Fruit fly (Drosophila melanogaster): ENCODE measurements around the gene CG12155.

CG12155 gene

DNA sequence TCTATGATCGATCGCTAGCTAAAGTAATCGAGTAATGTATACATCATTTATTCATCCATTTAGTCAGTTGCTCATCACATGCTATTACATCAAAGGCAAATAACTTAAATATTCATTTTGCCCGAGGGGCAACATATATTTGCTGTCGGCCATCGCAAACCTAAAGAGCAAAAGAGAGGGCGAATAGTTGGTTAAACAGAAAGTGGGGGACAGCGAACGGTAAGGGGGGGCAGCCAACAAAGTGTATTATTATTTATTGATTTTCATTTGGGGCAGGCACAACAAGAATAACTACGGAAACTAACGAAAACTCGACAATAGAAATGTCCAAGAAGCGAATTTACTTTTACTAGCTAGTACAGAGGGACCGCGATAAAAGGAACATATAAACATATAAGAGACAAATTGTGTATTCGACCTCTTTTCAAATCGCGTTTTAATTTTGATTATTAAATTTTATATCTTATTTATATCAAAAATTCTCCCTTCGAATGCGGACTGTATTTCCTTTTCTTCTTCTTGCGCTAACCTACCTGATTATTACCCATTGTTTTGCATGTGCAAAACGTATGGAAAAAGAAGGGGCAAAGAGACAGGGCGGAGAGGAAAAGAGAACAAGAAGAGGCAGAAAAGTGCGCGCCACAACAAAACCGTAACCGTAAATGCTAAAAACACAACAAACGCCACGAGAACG lies 37.2 kb upstream of the CG12155 start:
- TF ChIP-seq bab1 (GFP tag; optimal IDR thresholded peaks at IDR 0.05) (peak; percentile 91), CG7045 (GFP tag; optimal IDR thresholded peaks at IDR 0.05) (peak; percentile 27), toe (GFP tag; optimal IDR thresholded peaks at IDR 0.05) (no peak), Crg-1 (GFP tag; optimal IDR thresholded peaks at IDR 0.05) (peak; percentile 77), CG12768 (GFP tag; optimal IDR thresholded peaks at IDR 0.05) (peak; percentile 29), CG14711 (tag; optimal IDR thresholded peaks at IDR 0.05) (peak; percentile 78), cnc (optimal IDR thresholded peaks at IDR 0.05) (no peak), CG1620 (GFP tag; optimal IDR thresholded peaks at IDR 0.05) (peak; percentile 34), tj (GFP tag; optimal IDR thresholded peaks at IDR 0.05) (no peak), cic (GFP tag; optimal IDR thresholded peaks at IDR 0.05) (peak; percentile 47), Mnt (GFP tag; optimal IDR thresholded peaks at IDR 0.05) (peak; percentile 67), ovo (GFP tag; optimal IDR thresholded peaks at IDR 0.05) (no peak), Hr96 (GFP tag; optimal IDR thresholded peaks at IDR 0.05) (no peak), CG33017 (tag; optimal IDR thresholded peaks at IDR 0.05) (no peak), kay (GFP tag; ENCODE audit: borderline replicate concordance) (no peak), CG7101 (tag; optimal IDR thresholded peaks at IDR 0.05) (peak; percentile 81), pad (GFP tag; optimal IDR thresholded peaks at IDR 0.05) (peak; percentile 58), Clk (GFP tag; optimal IDR thresholded peaks at IDR 0.05) (no peak), CG11617 (GFP tag; optimal IDR thresholded peaks at IDR 0.05) (no peak), CG5204 (GFP tag; optimal IDR thresholded peaks at IDR 0.05) (no peak)

DNA sequence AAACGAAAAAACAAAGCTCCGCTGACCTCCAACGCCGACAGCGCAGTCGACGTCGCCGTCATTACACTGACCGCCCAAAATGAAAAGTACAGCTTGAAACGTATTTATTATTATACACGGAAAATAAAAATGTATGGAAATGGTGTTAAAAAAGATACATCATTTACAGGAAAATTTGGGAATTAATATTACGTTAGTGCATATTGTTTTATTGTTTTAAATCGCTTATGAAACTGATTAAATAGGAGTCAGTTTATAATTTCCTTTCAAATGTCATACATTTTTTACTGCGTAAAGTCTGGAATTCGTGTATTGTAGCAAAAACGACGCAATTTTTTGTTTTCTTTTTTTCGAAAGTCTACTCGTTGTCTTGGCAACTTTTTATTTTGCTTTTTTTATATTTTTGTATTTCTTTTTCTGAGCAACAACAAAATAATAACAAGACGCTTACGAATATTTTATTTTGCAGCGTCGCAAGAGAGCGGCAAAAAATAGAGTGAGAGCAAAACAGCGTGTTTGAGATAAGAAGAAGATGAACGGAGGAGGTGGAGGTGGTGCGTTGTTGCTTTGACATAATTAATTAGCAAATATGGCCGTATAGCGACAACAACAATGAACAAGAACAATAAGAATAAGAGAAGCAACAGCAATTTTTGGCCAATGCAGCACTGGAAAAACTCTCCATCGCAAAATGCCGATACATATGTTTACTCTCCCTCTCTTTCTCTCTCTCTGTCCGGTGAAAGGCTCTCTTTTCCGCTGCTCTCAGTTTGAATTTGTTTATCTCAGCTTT lies 36.4 kb upstream of the CG12155 start:
- peak; percentile 61 for TF ChIP-seq CG12768 (GFP tag; optimal IDR thresholded peaks at IDR 0.05)
- no peak for TF ChIP-seq Mnt (GFP tag; optimal IDR thresholded peaks at IDR 0.05)
- TF ChIP-seq CG14711 (tag; optimal IDR thresholded peaks at IDR 0.05), result peak; percentile 68
- TF ChIP-seq CG7045 (GFP tag; optimal IDR thresholded peaks at IDR 0.05), result peak; percentile 66
- TF ChIP-seq toe (GFP tag; optimal IDR thresholded peaks at IDR 0.05), result peak; percentile 47
- peak; percentile 40 for TF ChIP-seq CG5204 (GFP tag; optimal IDR thresholded peaks at IDR 0.05)
- peak; percentile 70 for TF ChIP-seq Hr96 (GFP tag; optimal IDR thresholded peaks at IDR 0.05)
- TF ChIP-seq CG11617 (GFP tag; optimal IDR thresholded peaks at IDR 0.05), result peak; percentile 95
- TF ChIP-seq CG1620 (GFP tag; optimal IDR thresholded peaks at IDR 0.05), result peak; percentile 49
- peak; percentile 87 for TF ChIP-seq CG33017 (tag; optimal IDR thresholded peaks at IDR 0.05)
- no peak for TF ChIP-seq Crg-1 (GFP tag; optimal IDR thresholded peaks at IDR 0.05)
- peak; percentile 61 for TF ChIP-seq bab1 (GFP tag; optimal IDR thresholded peaks at IDR 0.05)
- TF ChIP-seq ovo (GFP tag; optimal IDR thresholded peaks at IDR 0.05), result peak; percentile 10
- TF ChIP-seq Clk (GFP tag; optimal IDR thresholded peaks at IDR 0.05), result peak; percentile 53
- peak; percentile 19 for TF ChIP-seq cic (GFP tag; optimal IDR thresholded peaks at IDR 0.05)
- peak; percentile 84 for TF ChIP-seq CG7101 (tag; optimal IDR thresholded peaks at IDR 0.05)
- peak; percentile 78 for TF ChIP-seq tj (GFP tag; optimal IDR thresholded peaks at IDR 0.05)
- TF ChIP-seq pad (GFP tag; optimal IDR thresholded peaks at IDR 0.05), result no peak
- no peak for TF ChIP-seq cnc (optimal IDR thresholded peaks at IDR 0.05)
- peak; percentile 52 for TF ChIP-seq kay (GFP tag; ENCODE audit: borderline replicate concordance)

DNA sequence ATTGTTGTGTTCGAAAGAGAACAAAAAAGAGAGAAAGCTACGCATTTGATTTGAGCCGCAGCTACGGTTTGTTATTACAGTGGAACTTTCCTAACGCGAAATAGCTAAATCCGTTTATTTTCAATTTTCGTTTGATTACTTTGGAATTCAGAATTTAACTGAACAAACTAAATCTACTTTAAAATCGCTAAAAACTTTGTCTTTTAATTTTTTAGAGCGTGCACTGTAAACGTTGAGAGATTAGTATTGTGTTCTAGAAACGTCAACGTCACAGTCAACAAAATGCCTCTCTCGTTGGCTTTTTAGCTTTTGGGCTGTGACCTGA lies 35.9 kb upstream of the CG12155 start:
- TF ChIP-seq ovo (GFP tag; optimal IDR thresholded peaks at IDR 0.05) (no peak), bab1 (GFP tag; optimal IDR thresholded peaks at IDR 0.05) (peak; percentile 89), pad (GFP tag; optimal IDR thresholded peaks at IDR 0.05) (peak; percentile 42), CG12768 (GFP tag; optimal IDR thresholded peaks at IDR 0.05) (peak; percentile 65), cic (GFP tag; optimal IDR thresholded peaks at IDR 0.05) (no peak), Crg-1 (GFP tag; optimal IDR thresholded peaks at IDR 0.05) (peak; percentile 63), CG1620 (GFP tag; optimal IDR thresholded peaks at IDR 0.05) (no peak), CG7101 (tag; optimal IDR thresholded peaks at IDR 0.05) (peak; percentile 93), cnc (optimal IDR thresholded peaks at IDR 0.05) (no peak), Hr96 (GFP tag; optimal IDR thresholded peaks at IDR 0.05) (peak; percentile 72), Clk (GFP tag; optimal IDR thresholded peaks at IDR 0.05) (peak; percentile 3), Mnt (GFP tag; optimal IDR thresholded peaks at IDR 0.05) (peak; percentile 45), CG7045 (GFP tag; optimal IDR thresholded peaks at IDR 0.05) (peak; percentile 48), CG5204 (GFP tag; optimal IDR thresholded peaks at IDR 0.05) (peak; percentile 50), CG14711 (tag; optimal IDR thresholded peaks at IDR 0.05) (peak; percentile 89), CG33017 (tag; optimal IDR thresholded peaks at IDR 0.05) (peak; percentile 81), kay (GFP tag; ENCODE audit: borderline replicate concordance) (no peak), toe (GFP tag; optimal IDR thresholded peaks at IDR 0.05) (no peak), CG11617 (GFP tag; optimal IDR thresholded peaks at IDR 0.05) (no peak), tj (GFP tag; optimal IDR thresholded peaks at IDR 0.05) (no peak)

DNA sequence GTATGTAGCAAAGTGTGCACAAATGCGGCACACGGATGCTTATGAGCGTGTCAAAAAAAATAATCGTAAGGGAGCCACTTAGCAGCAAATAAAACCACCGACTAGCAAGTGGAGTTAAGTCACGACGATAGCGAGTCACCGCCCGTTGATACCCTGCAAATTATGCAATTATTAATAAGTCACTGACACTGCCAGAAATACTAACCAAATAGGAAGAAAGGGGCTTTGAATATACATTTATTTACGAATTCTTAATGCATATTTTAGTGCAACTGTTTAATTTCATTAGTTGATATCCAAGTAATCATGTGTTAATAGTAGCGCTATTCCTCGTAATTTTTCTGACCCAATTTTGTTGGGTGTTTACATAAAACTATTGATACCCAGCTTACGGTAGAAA lies 35.1 kb upstream of the CG12155 start:
- TF ChIP-seq Crg-1 (GFP tag; optimal IDR thresholded peaks at IDR 0.05) (no peak), kay (GFP tag; ENCODE audit: borderline replicate concordance) (no peak), CG14711 (tag; optimal IDR thresholded peaks at IDR 0.05) (no peak), cnc (optimal IDR thresholded peaks at IDR 0.05) (no peak), CG7101 (tag; optimal IDR thresholded peaks at IDR 0.05) (no peak)

DNA sequence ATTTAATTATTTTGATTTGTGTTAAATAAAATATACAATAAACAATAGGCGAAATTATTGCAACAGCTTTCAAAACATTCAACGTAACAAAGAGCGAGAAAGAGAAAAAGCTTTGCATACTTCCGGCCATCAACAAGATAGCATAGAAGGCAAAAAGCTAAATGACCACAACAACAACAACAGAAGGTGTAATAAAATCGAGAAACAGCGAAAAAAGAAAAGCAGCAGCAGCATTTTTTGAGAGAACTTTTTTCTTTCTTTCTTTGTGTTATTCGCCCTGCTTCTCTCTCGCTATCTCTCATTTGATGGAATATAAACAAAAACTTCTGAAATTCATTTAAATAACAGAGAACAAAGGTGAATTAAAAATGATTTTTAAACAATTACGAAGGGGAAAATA lies 34.3 kb upstream of the CG12155 start:
- TF ChIP-seq bab1 (GFP tag; optimal IDR thresholded peaks at IDR 0.05) (peak; percentile 11), cnc (optimal IDR thresholded peaks at IDR 0.05) (no peak), tj (GFP tag; optimal IDR thresholded peaks at IDR 0.05) (peak; percentile 92), kay (GFP tag; ENCODE audit: borderline replicate concordance) (peak; percentile 82), Clk (GFP tag; optimal IDR thresholded peaks at IDR 0.05) (no peak)

All from whole organism, adult.